Worm (Caenorhabditis elegans) whole organism, L2 larva: Measurements from ENCODE around the gene T22C8.3.

Experiments
- ZK546.5 ChIP-seq: sonication (generic microtip); optimal IDR thresholded peaks from 2 replicates; lab custom pipeline; 2017; ENCODE audit warnings: missing biosample characterization, missing genetic modification characterization
- lin-11 ChIP-seq: fragments of 150-350 bp; sonication (generic microtip); optimal IDR thresholded peaks from 2 replicates; lab custom pipeline; 2014; ENCODE audit warnings: missing biosample characterization, missing genetic modification characterization, inconsistent platforms, mixed read lengths
- mdl-1 ChIP-seq, 2 experiments: fragments of 150-350 bp in 1 of 2; sonication (generic microtip) in 1 of 2; optimal IDR thresholded peaks; 2 replicates each; lab custom pipeline; 2017; ENCODE audit warnings: missing biosample characterization in 2 of 2, missing genetic modification characterization in 2 of 2
- nhr-23 ChIP-seq: fragments of 150-350 bp; optimal IDR thresholded peaks from 2 replicates; lab custom pipeline; 2014; ENCODE audit warnings: missing biosample characterization, missing genetic modification reagents, missing genetic modification characterization
- nhr-237 ChIP-seq: fragments of 150-350 bp; optimal IDR thresholded peaks from 2 replicates; lab custom pipeline; 2014; ENCODE audit warnings: missing biosample characterization, missing genetic modification characterization
- peb-1 ChIP-seq: fragments of 150-350 bp; optimal IDR thresholded peaks from 2 replicates; lab custom pipeline; 2014; ENCODE audit warnings: missing biosample characterization, missing genetic modification characterization
- snpc-4 ChIP-seq: fragments of 150-350 bp; optimal IDR thresholded peaks from 2 replicates; lab custom pipeline; 2014; ENCODE audit warnings: missing biosample characterization, missing genetic modification characterization
- unc-39 ChIP-seq: fragments of 150-350 bp; optimal IDR thresholded peaks from 2 replicates; lab custom pipeline; 2014; ENCODE audit warnings: missing biosample characterization, missing genetic modification characterization
- unc-62 ChIP-seq: fragments of 150-350 bp; optimal IDR thresholded peaks from 2 replicates; lab custom pipeline; 2014; ENCODE audit warnings: missing biosample characterization, missing genetic modification reagents, missing genetic modification characterization
- ztf-11 ChIP-seq: sonication (generic microtip); optimal IDR thresholded peaks from 2 replicates; lab custom pipeline; 2017; ENCODE audit warnings: missing biosample characterization, missing genetic modification characterization

DNA sequence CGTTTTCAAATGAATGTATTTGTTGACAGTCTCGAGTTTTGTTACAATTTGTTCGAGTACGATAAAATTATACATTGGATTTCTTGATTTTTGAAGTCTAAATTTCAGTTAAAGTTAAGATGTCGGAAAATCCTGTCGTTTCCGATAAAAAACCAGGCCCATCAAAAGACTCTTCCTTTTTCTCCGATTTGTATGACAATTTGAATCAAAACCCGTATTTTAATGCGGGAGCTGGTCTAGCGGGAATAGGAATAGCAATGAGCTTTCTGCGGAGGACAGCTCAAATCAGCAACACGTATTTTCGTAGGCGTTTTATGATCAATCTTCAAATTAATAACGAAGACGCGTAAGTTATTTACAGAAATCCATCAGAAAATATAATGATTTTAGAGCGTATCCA is 50.8 kb downstream of the T22C8.3 start, which contains the start of gene bcs-1:
- no peak for TF ChIP-seq nhr-237
- TF ChIP-seq ZK546.5 = no peak
- TF ChIP-seq unc-39 (tag; lab: Kevin White, UChicago) = no peak
- TF ChIP-seq mdl-1 (tag; optimal IDR thresholded peaks at IDR 0.05; lab: Kevin White, UChicago) = no peak
- TF ChIP-seq peb-1 (tag; lab: Kevin White, UChicago) = no peak
- TF ChIP-seq ztf-11 (tag; lab: Kevin White, UChicago) = no peak
- TF ChIP-seq lin-11 (tag; lab: Kevin White, UChicago) = no peak
- TF ChIP-seq unc-62 (GFP tag; lab: Kevin White, UChicago) = no peak
- no peak for TF ChIP-seq snpc-4
- no peak for TF ChIP-seq nhr-23 (tag; lab: Kevin White, UChicago)
